Fruit fly (Drosophila melanogaster) whole organism, embryonic: ENCODE data around the gene CG7294.
A peak's percentile ranks its signal among the peaks of the same experiment; 100 is the strongest.

Source experiments
- Awh ChIP-seq: fragments of 200-800 bp; sonication (Bioruptor generic); IDR thresholded peaks from 2 replicates; pipeline ENCODE4, ENCODE4 v1.3.6; 2022; ENCODE audit warnings: missing biosample characterization, missing genetic modification characterization
- Bgb ChIP-seq: fragments of 200-800 bp; sonication (Bioruptor generic); IDR thresholded peaks from 2 replicates; pipeline ENCODE4 v1.3.6; 2022; ENCODE audit warnings: missing biosample characterization, missing genetic modification characterization; ENCODE audit not compliant: partially characterized antibody
- CG11696 ChIP-seq: fragments of 200-800 bp; sonication (Bioruptor generic); IDR thresholded peaks from 2 replicates; pipeline ENCODE4 v1.3.6; 2022; ENCODE audit warnings: missing biosample characterization, missing genetic modification characterization
- CG12236 ChIP-seq: fragments of 200-800 bp; sonication (Bioruptor generic); optimal IDR thresholded peaks from 2 replicates; lab custom pipeline; 2016; ENCODE audit warnings: missing biosample characterization, missing genetic modification characterization
- CG15696 ChIP-seq: fragments of 200-800 bp; sonication (Bioruptor generic); optimal IDR thresholded peaks from 2 replicates; lab custom pipeline; 2019; ENCODE audit warnings: missing biosample characterization, mild to moderate bottlenecking, missing genetic modification characterization, moderate library complexity
- CG18476 ChIP-seq: fragments of 200-800 bp; sonication (Bioruptor generic); optimal IDR thresholded peaks from 2 replicates; lab custom pipeline; 2016; ENCODE audit warnings: missing biosample characterization, mild to moderate bottlenecking, missing genetic modification characterization
- CG2889 ChIP-seq: fragments of 200-800 bp; sonication (Bioruptor generic); IDR thresholded peaks from 3 replicates; pipeline ENCODE4 v1.3.6; 2022; ENCODE audit warnings: missing biosample characterization, missing genetic modification characterization
- CG31441 ChIP-seq: fragments of 200-800 bp; sonication (Bioruptor generic); IDR thresholded peaks from 2 replicates; pipeline ENCODE4 v1.3.6; 2022; ENCODE audit warnings: missing biosample characterization, missing genetic modification characterization
- CG3281 ChIP-seq: fragments of 200-800 bp; sonication (Bioruptor generic); optimal IDR thresholded peaks from 3 replicates; lab custom pipeline; 2017; ENCODE audit warnings: missing biosample characterization, mild to moderate bottlenecking, missing genetic modification characterization
- CG42726 ChIP-seq: fragments of 200-800 bp; sonication (Bioruptor generic); IDR thresholded peaks from 2 replicates; pipeline ENCODE4 v1.3.6; 2022; ENCODE audit warnings: missing biosample characterization, missing genetic modification characterization; ENCODE audit not compliant: partially characterized antibody
- CG6175 ChIP-seq: fragments of 200-800 bp; sonication (Bioruptor generic); IDR thresholded peaks from 3 replicates; pipeline ENCODE4 v1.3.6; 2022; ENCODE audit warnings: missing biosample characterization, missing genetic modification characterization
- CG6765 ChIP-seq: fragments of 200-800 bp; sonication (Bioruptor generic); optimal IDR thresholded peaks from 3 replicates; lab custom pipeline; 2017; ENCODE audit warnings: missing biosample characterization, mild to moderate bottlenecking, missing genetic modification characterization
- CG8281 ChIP-seq: fragments of 200-800 bp; sonication (Bioruptor generic); optimal IDR thresholded peaks from 2 replicates; lab custom pipeline; 2018; ENCODE audit warnings: missing biosample characterization, mild to moderate bottlenecking, missing genetic modification characterization, moderate library complexity
- CG8290 ChIP-seq, 3 experiments: fragments of 200-800 bp; sonication (Bioruptor generic); optimal IDR thresholded peaks; 2 replicates each; lab custom pipeline; 2016 to 2019; ENCODE audit warnings: missing biosample characterization in 3 of 3, missing genetic modification characterization in 3 of 3, mild to moderate bottlenecking in 2 of 3, moderate library complexity in 1 of 3
- Camta ChIP-seq: fragments of 200-800 bp; sonication (Bioruptor generic); optimal IDR thresholded peaks from 2 replicates; lab custom pipeline; 2016; ENCODE audit warnings: missing biosample characterization, missing genetic modification characterization
- CoRest ChIP-seq: fragments of 200-800 bp; sonication (Bioruptor generic); optimal IDR thresholded peaks from 3 replicates; lab custom pipeline; 2018; ENCODE audit warnings: missing biosample characterization, mild to moderate bottlenecking, missing genetic modification characterization, moderate library complexity
- CrebB ChIP-seq: fragments of 200-800 bp; sonication (Bioruptor generic); optimal IDR thresholded peaks from 3 replicates; lab custom pipeline; 2018; ENCODE audit warnings: missing biosample characterization, mild to moderate bottlenecking, missing genetic modification characterization
- Deaf1 ChIP-seq: fragments of 200-800 bp; optimal IDR thresholded peaks from 3 replicates; lab custom pipeline; 2019; ENCODE audit warnings: missing biosample characterization, mild to moderate bottlenecking, missing genetic modification characterization, moderate library complexity
- Ets97D ChIP-seq: fragments of 200-800 bp; sonication (Bioruptor generic); optimal IDR thresholded peaks from 3 replicates; lab custom pipeline; 2016; ENCODE audit warnings: missing biosample characterization, missing genetic modification characterization
- HLH4C ChIP-seq: fragments of 200-800 bp; sonication (Bioruptor generic); IDR thresholded peaks from 3 replicates; pipeline ENCODE4 v1.3.6; 2022; ENCODE audit warnings: missing biosample characterization, missing genetic modification characterization; ENCODE audit not compliant: partially characterized antibody
- Hey ChIP-seq: fragments of 200-800 bp; sonication (Bioruptor generic); optimal IDR thresholded peaks from 3 replicates; lab custom pipeline; 2018; ENCODE audit warnings: missing biosample characterization, mild to moderate bottlenecking, missing genetic modification characterization
- HmgD ChIP-seq: fragments of 200-800 bp; sonication (Bioruptor generic); optimal IDR thresholded peaks from 3 replicates; lab custom pipeline; 2016; ENCODE audit warnings: missing biosample characterization, missing genetic modification characterization
- Hmx ChIP-seq: fragments of 200-800 bp; sonication (Bioruptor generic); optimal IDR thresholded peaks from 2 replicates; lab custom pipeline; 2016; ENCODE audit warnings: missing biosample characterization, missing genetic modification characterization
- Hr51 ChIP-seq, 2 experiments: fragments of 200-800 bp; sonication (Bioruptor generic); optimal IDR thresholded peaks; 2 replicates in 1 of 2; 3 replicates in 1 of 2; lab custom pipeline; 2016 to 2018; ENCODE audit warnings: missing biosample characterization in 2 of 2, missing genetic modification characterization in 2 of 2, mild to moderate bottlenecking in 1 of 2, moderate library complexity in 1 of 2
- Med ChIP-seq: fragments of 200-800 bp; sonication (Bioruptor generic); peaks from one replicate; lab custom pipeline; 2016; ENCODE audit warnings: missing biosample characterization, missing genetic modification characterization, mild to moderate bottlenecking, inconsistent platforms, moderate library complexity
- Mes4 ChIP-seq: fragments of 200-800 bp; sonication (Bioruptor generic); optimal IDR thresholded peaks from 2 replicates; lab custom pipeline; 2016; ENCODE audit warnings: missing biosample characterization, missing genetic modification characterization
- Mrtf ChIP-seq: fragments of 200-800 bp; sonication (Bioruptor generic); IDR thresholded peaks from 3 replicates; pipeline ENCODE4 v1.3.6; 2022; ENCODE audit warnings: missing biosample characterization, missing genetic modification characterization
- Nf-YB ChIP-seq: fragments of 200-800 bp; sonication (Bioruptor generic); optimal IDR thresholded peaks from 3 replicates; lab custom pipeline; 2019; ENCODE audit warnings: missing biosample characterization, mild to moderate bottlenecking, missing genetic modification characterization, moderate library complexity
- Poxn ChIP-seq: fragments of 200-800 bp; sonication (Bioruptor generic); IDR thresholded peaks from 2 replicates; pipeline ENCODE4 v1.3.6; 2022; ENCODE audit warnings: missing biosample characterization, missing genetic modification characterization
- Sin3A ChIP-seq: fragments of >200 bp; optimal IDR thresholded peaks from 2 replicates; lab custom pipeline; 2018
- bbx ChIP-seq: fragments of 200-800 bp; sonication (Bioruptor generic); IDR thresholded peaks from 2 replicates; pipeline ENCODE4 v1.3.6; 2022; ENCODE audit warnings: missing biosample characterization, missing genetic modification characterization; ENCODE audit not compliant: partially characterized antibody
- chif ChIP-seq, 2 experiments: fragments of 200-800 bp; sonication (Bioruptor generic); optimal IDR thresholded peaks; 3 replicates each; lab custom pipeline; 2016; ENCODE audit warnings: missing biosample characterization in 2 of 2, missing genetic modification characterization in 2 of 2
- chinmo ChIP-seq: fragments of 200-800 bp; sonication (Bioruptor generic); IDR thresholded peaks from 4 replicates; pipeline ENCODE4 v1.3.6; 2022; ENCODE audit warnings: missing biosample characterization, missing genetic modification characterization; ENCODE audit not compliant: partially characterized antibody
- dmrt11E ChIP-seq: fragments of 200-800 bp; sonication (Bioruptor generic); optimal IDR thresholded peaks from 3 replicates; lab custom pipeline; 2018; ENCODE audit warnings: missing biosample characterization, mild to moderate bottlenecking, missing genetic modification characterization, moderate library complexity
- fd96Cb ChIP-seq: fragments of 200-800 bp; sonication (Bioruptor generic); optimal IDR thresholded peaks from 2 replicates; lab custom pipeline; 2018; ENCODE audit warnings: missing biosample characterization, mild to moderate bottlenecking, missing genetic modification characterization, moderate library complexity
- ftz-f1 ChIP-seq: fragments of 200-800 bp; sonication (Bioruptor generic); optimal IDR thresholded peaks from 2 replicates; lab custom pipeline; 2016; ENCODE audit warnings: missing biosample characterization, missing genetic modification characterization
- gcm2 ChIP-seq: fragments of 200-800 bp; sonication (Bioruptor generic); optimal IDR thresholded peaks from 2 replicates; lab custom pipeline; 2016; ENCODE audit warnings: missing biosample characterization, missing genetic modification characterization
- grn ChIP-seq: fragments of 200-800 bp; sonication (Bioruptor generic); optimal IDR thresholded peaks from 3 replicates; lab custom pipeline; 2017; ENCODE audit warnings: missing biosample characterization, missing genetic modification characterization
- gsb ChIP-seq: fragments of 200-800 bp; sonication (Bioruptor generic); IDR thresholded peaks from 2 replicates; pipeline ENCODE4 v1.3.6; 2022; ENCODE audit warnings: missing biosample characterization, missing genetic modification characterization
- ham ChIP-seq: fragments of 200-800 bp; sonication (Bioruptor generic); IDR thresholded peaks from 2 replicates; pipeline ENCODE4 v1.3.6; 2022; ENCODE audit warnings: missing biosample characterization, missing genetic modification characterization
- mld ChIP-seq: fragments of 200-800 bp; sonication (Bioruptor generic); IDR thresholded peaks from 3 replicates; pipeline ENCODE4 v1.3.6; 2022; ENCODE audit warnings: missing biosample characterization, missing genetic modification characterization; ENCODE audit not compliant: partially characterized antibody
- odd ChIP-seq: fragments of 200-800 bp; sonication (Bioruptor generic); optimal IDR thresholded peaks from 2 replicates; lab custom pipeline; 2017; ENCODE audit warnings: missing biosample characterization, mild to moderate bottlenecking, missing genetic modification characterization
- slou ChIP-seq: fragments of 200-800 bp; sonication (Bioruptor generic); optimal IDR thresholded peaks from 3 replicates; lab custom pipeline; 2016; ENCODE audit warnings: missing biosample characterization, missing genetic modification characterization
- so ChIP-seq: fragments of 200-800 bp; sonication (Bioruptor generic); IDR thresholded peaks from 3 replicates; pipeline ENCODE4 v1.3.6; 2022; ENCODE audit warnings: missing biosample characterization, missing genetic modification characterization
- tll ChIP-seq, 2 experiments: fragments of 200-800 bp in 1 of 2; fragments of >200 bp in 1 of 2; sonication (Bioruptor generic) in 1 of 2; optimal IDR thresholded peaks; 2 replicates each; lab custom pipeline; 2017 to 2019; ENCODE audit warnings: missing biosample characterization in 2 of 2, missing genetic modification characterization in 2 of 2, mild to moderate bottlenecking in 1 of 2, moderate library complexity in 1 of 2
- toy ChIP-seq: fragments of 200-800 bp; sonication (Bioruptor generic); IDR thresholded peaks from 2 replicates; pipeline ENCODE4 v1.3.6; 2022; ENCODE audit warnings: missing biosample characterization, missing genetic modification characterization
- zen ChIP-seq: fragments of 200-800 bp; sonication (Bioruptor generic); optimal IDR thresholded peaks from 3 replicates; lab custom pipeline; 2018; ENCODE audit warnings: missing biosample characterization, mild to moderate bottlenecking, missing genetic modification characterization, moderate library complexity
- zen2 ChIP-seq: fragments of 200-800 bp; sonication (Bioruptor generic); IDR thresholded peaks from 3 replicates; pipeline ENCODE4 v1.3.6; 2022; ENCODE audit warnings: missing biosample characterization, missing genetic modification characterization; ENCODE audit not compliant: partially characterized antibody

The CG7294 gene

dm6 chr2L:10736993-10737756 lies 48.1 kb upstream of the CG7294 start, which contains the start of the genes Vha16-5 and CG12299 (continued):
- TF ChIP-seq Hr51 (GFP tag; optimal IDR thresholded peaks at IDR 0.05; lab: Kevin White, UChicago) (peak in 1 of 2 experiments; percentile 90), Bgb (GFP tag; lab: Robert Waterston, UW) (peak; percentile 93), CG31441 (GFP tag; lab: Robert Waterston, UW) (no peak; the same call in none of the 2 replicates), gcm2 (GFP tag; lab: Kevin White, UChicago) (peak; percentile 68), Ets97D (peak; percentile 87), chif (GFP tag; optimal IDR thresholded peaks at IDR 0.05; lab: Kevin White, UChicago) (peak; percentile 80 to 85), fd96Cb (tag; lab: Kevin White, UChicago) (peak; percentile 63), tll (GFP tag; optimal IDR thresholded peaks at IDR 0.05; lab: Kevin White, UChicago) (no peak), CG2889 (GFP tag; lab: Robert Waterston, UW) (peak; percentile 87), chinmo (GFP tag; lab: Robert Waterston, UW) (peak; percentile 87; the same call in 3 of the 4 replicates), bbx (GFP tag; lab: Robert Waterston, UW) (peak; percentile 89), HmgD (GFP tag; lab: Kevin White, UChicago) (peak; percentile 91), CG6175 (peak; percentile 76; the same call in 2 of the 3 replicates), HLH4C (GFP tag; lab: Robert Waterston, UW) (peak; percentile 85), Deaf1 (tag; lab: Kevin White, UChicago) (no peak), Hmx (GFP tag; lab: Kevin White, UChicago) (no peak), Awh (GFP tag; lab: Robert Waterston, UW) (peak; percentile 64), CG12236 (GFP tag; lab: Kevin White, UChicago) (peak; percentile 56), zen (tag; lab: Kevin White, UChicago) (peak; percentile 94), zen2 (GFP tag; lab: Robert Waterston, UW) (peak; percentile 57; the same call in 1 of the 3 replicates), CG15696 (tag; lab: Kevin White, UChicago) (peak; percentile 88), ftz-f1 (GFP tag; lab: Kevin White, UChicago) (peak; percentile 68), mld (GFP tag; lab: Robert Waterston, UW) (peak; percentile 78), CG18476 (GFP tag; lab: Kevin White, UChicago) (peak; percentile 74), dmrt11E (peak; percentile 91), ham (GFP tag; lab: Robert Waterston, UW) (no peak), Poxn (peak; percentile 21; the same call in 1 of the 2 replicates), so (GFP tag; lab: Robert Waterston, UW) (peak; percentile 65; the same call in 1 of the 3 replicates), CG42726 (GFP tag; lab: Robert Waterston, UW) (peak; percentile 76; the same call in 1 of the 2 replicates), CG6765 (GFP tag; lab: Kevin White, UChicago) (no peak), CG11696 (GFP tag; lab: Robert Waterston, UW) (peak; percentile 52), Sin3A (lab: Kevin White, UChicago) (no peak), Nf-YB (GFP tag; lab: Kevin White, UChicago) (no peak), CrebB (tag; lab: Kevin White, UChicago) (peak; percentile 20), gsb (peak; percentile 73), grn (GFP tag; lab: Kevin White, UChicago) (no peak), CG3281 (no peak), Camta (GFP tag; lab: Kevin White, UChicago) (no peak), Mrtf (GFP tag; lab: Robert Waterston, UW) (peak; percentile 89), Med (GFP tag; lab: Kevin White, UChicago) (peak; percentile 99), slou (GFP tag; lab: Kevin White, UChicago) (peak; percentile 57), CoRest (tag; lab: Kevin White, UChicago) (peak; percentile 74), Mes4 (peak; percentile 67), odd (GFP tag; lab: Kevin White, UChicago) (no peak), CG8281 (tag; lab: Kevin White, UChicago) (no peak), toy (no peak), CG8290 (GFP tag; optimal IDR thresholded peaks at IDR 0.05; lab: Kevin White, UChicago) (no peak), CG8290 (tag; optimal IDR thresholded peaks at IDR 0.05; lab: Kevin White, UChicago) (no peak), Hey (no peak)
